Worm (Caenorhabditis elegans): Measurements from ENCODE around the gene F46F3.3.

ce11 chrV:11650720-11651119, 16.6 kb upstream of the F46F3.3 start, which contains the start of gene zip-10:
- TF ChIP-seq nhr-237 (tag; optimal IDR thresholded peaks at IDR 0.05) = no peak
- no peak for TF ChIP-seq ZK546.5 (tag; optimal IDR thresholded peaks at IDR 0.05)
- no peak for TF ChIP-seq ztf-4 (tag; optimal IDR thresholded peaks at IDR 0.05)
- TF ChIP-seq unc-62 (GFP tag; optimal IDR thresholded peaks at IDR 0.05) = no peak
- no peak for TF ChIP-seq nhr-77 (tag; optimal IDR thresholded peaks at IDR 0.05)
- TF ChIP-seq nhr-28 (tag; optimal IDR thresholded peaks at IDR 0.05) = no peak
